Fruit fly (Drosophila melanogaster) whole organism, embryonic: ENCODE results near the gene CG3184.

Experiments
- CG10431 ChIP-seq: fragments of 200-800 bp; sonication (Bioruptor generic); optimal IDR thresholded peaks from 3 replicates; lab custom pipeline; 2018; ENCODE audit warnings: missing biosample characterization, mild to moderate bottlenecking, missing genetic modification characterization
- CG1602 ChIP-seq: fragments of 200-800 bp; sonication (Bioruptor generic); optimal IDR thresholded peaks from 3 replicates; lab custom pipeline; 2016; ENCODE audit warnings: missing biosample characterization, missing genetic modification characterization
- CG16779 ChIP-seq: fragments of 200-800 bp; sonication (Bioruptor generic); IDR thresholded peaks from 2 replicates; pipeline ENCODE4 v1.3.6; 2022; ENCODE audit warnings: missing biosample characterization, missing genetic modification characterization
- CG17359 ChIP-seq: fragments of 200-800 bp; sonication (Bioruptor generic); optimal IDR thresholded peaks from 3 replicates; lab custom pipeline; 2018; ENCODE audit warnings: missing biosample characterization, mild to moderate bottlenecking, missing genetic modification characterization, moderate library complexity
- CG17829 ChIP-seq: fragments of 200-800 bp; optimal IDR thresholded peaks from 2 replicates; lab custom pipeline; 2019; ENCODE audit warnings: missing biosample characterization, mild to moderate bottlenecking, missing genetic modification characterization, moderate library complexity
- CG18599 ChIP-seq: fragments of 200-800 bp; sonication (Bioruptor generic); optimal IDR thresholded peaks from 3 replicates; lab custom pipeline; 2017; ENCODE audit warnings: missing biosample characterization, missing genetic modification characterization, mild to moderate bottlenecking, moderate library complexity, missing genetic modification reagents
- CG2199 ChIP-seq: fragments of 200-800 bp; sonication (Bioruptor generic); IDR thresholded peaks from 3 replicates; pipeline ENCODE4 v1.3.6; 2022; ENCODE audit warnings: missing biosample characterization, missing genetic modification characterization
- CG31388 ChIP-seq: fragments of 200-800 bp; sonication (Bioruptor generic); optimal IDR thresholded peaks from 2 replicates; lab custom pipeline; 2016; ENCODE audit warnings: missing biosample characterization, missing genetic modification characterization
- CG3726 ChIP-seq: fragments of 200-800 bp; sonication (Bioruptor generic); IDR thresholded peaks from 3 replicates; pipeline ENCODE4, ENCODE4 v1.3.6; 2022; ENCODE audit warnings: missing biosample characterization, missing genetic modification characterization
- CG5180 ChIP-seq: fragments of 200-800 bp; sonication (Bioruptor generic); optimal IDR thresholded peaks from 3 replicates; lab custom pipeline; 2017; ENCODE audit warnings: missing biosample characterization, missing genetic modification characterization, mild to moderate bottlenecking, moderate library complexity, missing genetic modification reagents
- CG6813 ChIP-seq: fragments of 200-800 bp; sonication (Bioruptor generic); optimal IDR thresholded peaks from 2 replicates; lab custom pipeline; 2017; ENCODE audit warnings: missing biosample characterization, missing genetic modification characterization, mild to moderate bottlenecking, moderate library complexity, missing genetic modification reagents
- CG7357 ChIP-seq: fragments of 200-800 bp; sonication (Bioruptor generic); IDR thresholded peaks from 3 replicates; pipeline ENCODE4 v1.3.6; 2022; ENCODE audit warnings: missing biosample characterization, missing genetic modification characterization
- CG8944 ChIP-seq: fragments of 200-800 bp; sonication (Bioruptor generic); optimal IDR thresholded peaks from 3 replicates; lab custom pipeline; 2016; ENCODE audit warnings: missing biosample characterization, missing genetic modification characterization
- CG9215 ChIP-seq: fragments of 200-800 bp; sonication (Bioruptor generic); IDR thresholded peaks from 2 replicates; pipeline ENCODE4 v1.3.6; 2022; ENCODE audit warnings: missing biosample characterization, missing genetic modification characterization
- Chrac-16 ChIP-seq: fragments of 200-800 bp; sonication (Bioruptor generic); optimal IDR thresholded peaks from 3 replicates; lab custom pipeline; 2016; ENCODE audit warnings: missing biosample characterization, missing genetic modification characterization
- Dad ChIP-seq: fragments of 200-800 bp; sonication (Bioruptor generic); optimal IDR thresholded peaks from 3 replicates; lab custom pipeline; 2016; ENCODE audit warnings: missing biosample characterization, missing genetic modification characterization
- Deaf1 ChIP-seq: fragments of 200-800 bp; optimal IDR thresholded peaks from 3 replicates; lab custom pipeline; 2019; ENCODE audit warnings: missing biosample characterization, mild to moderate bottlenecking, missing genetic modification characterization, moderate library complexity
- Dek ChIP-seq: fragments of 200-800 bp; sonication (Bioruptor generic); optimal IDR thresholded peaks from 3 replicates; lab custom pipeline; 2019; ENCODE audit warnings: missing biosample characterization, mild to moderate bottlenecking, missing genetic modification characterization, moderate library complexity
- Dfd ChIP-seq, 2 experiments: fragments of >200 bp; optimal IDR thresholded peaks; 2 replicates each; lab custom pipeline; 2017; ENCODE audit warnings: missing biosample characterization in 2 of 2, missing genetic modification characterization in 2 of 2
- Dp ChIP-seq: fragments of 200-800 bp; sonication (Bioruptor generic); optimal IDR thresholded peaks from 2 replicates; lab custom pipeline; 2018; ENCODE audit warnings: missing biosample characterization, mild to moderate bottlenecking, missing genetic modification characterization, moderate library complexity
- Eip74EF ChIP-seq, 2 experiments: fragments of 200-800 bp in 1 of 2; fragments of >200 bp in 1 of 2; sonication (Bioruptor generic) in 1 of 2; optimal IDR thresholded peaks; 2 replicates each; lab custom pipeline; 2017 to 2019; ENCODE audit warnings: missing biosample characterization in 2 of 2, missing genetic modification characterization in 2 of 2, mild to moderate bottlenecking in 1 of 2, moderate library complexity in 1 of 2
- MESR4 ChIP-seq: fragments of 200-800 bp; sonication (Bioruptor generic); optimal IDR thresholded peaks from 2 replicates; lab custom pipeline; 2018; ENCODE audit warnings: missing biosample characterization, mild to moderate bottlenecking, missing genetic modification characterization, moderate library complexity
- Meics ChIP-seq: fragments of 200-800 bp; sonication (Bioruptor generic); optimal IDR thresholded peaks from 2 replicates; lab custom pipeline; 2017; ENCODE audit warnings: missing biosample characterization, mild to moderate bottlenecking, missing genetic modification characterization
- Poxn ChIP-seq: fragments of 200-800 bp; sonication (Bioruptor generic); IDR thresholded peaks from 2 replicates; pipeline ENCODE4 v1.3.6; 2022; ENCODE audit warnings: missing biosample characterization, missing genetic modification characterization
- Ptx1 ChIP-seq: fragments of 200-800 bp; sonication (Bioruptor generic); IDR thresholded peaks from 2 replicates; pipeline ENCODE4 v1.3.6; 2022; ENCODE audit warnings: missing biosample characterization, missing genetic modification characterization
- Ravus ChIP-seq: fragments of 200-800 bp; sonication (Bioruptor generic); IDR thresholded peaks from 2 replicates; pipeline ENCODE4 v1.3.6; 2022; ENCODE audit warnings: missing biosample characterization, missing genetic modification characterization
- Side ChIP-seq: fragments of 200-800 bp; sonication (Bioruptor generic); optimal IDR thresholded peaks from 2 replicates; lab custom pipeline; 2016; ENCODE audit warnings: missing biosample characterization, missing genetic modification characterization
- Six4 ChIP-seq: fragments of 200-800 bp; sonication (Bioruptor generic); optimal IDR thresholded peaks from 2 replicates; lab custom pipeline; 2016; ENCODE audit warnings: missing biosample characterization, missing genetic modification characterization
- Tbp ChIP-seq: fragments of >200 bp; optimal IDR thresholded peaks from 2 replicates; lab custom pipeline; 2018; ENCODE audit warnings: missing biosample characterization, missing genetic modification characterization
- bab2 ChIP-seq: fragments of 200-800 bp; sonication (Bioruptor generic); optimal IDR thresholded peaks from 2 replicates; lab custom pipeline; 2016; ENCODE audit warnings: missing biosample characterization, missing genetic modification characterization
- bigmax ChIP-seq: fragments of 200-800 bp; sonication (Bioruptor generic); optimal IDR thresholded peaks from 2 replicates; lab custom pipeline; 2018; ENCODE audit warnings: missing biosample characterization, mild to moderate bottlenecking, missing genetic modification characterization
- ci ChIP-seq: fragments of 200-800 bp; sonication (Bioruptor generic); IDR thresholded peaks from 3 replicates; pipeline ENCODE4 v1.3.6; 2022; ENCODE audit warnings: missing biosample characterization, missing genetic modification characterization
- cwo ChIP-seq: fragments of 200-800 bp; sonication (Bioruptor generic); optimal IDR thresholded peaks from 3 replicates; lab custom pipeline; 2017; ENCODE audit warnings: missing biosample characterization, missing genetic modification characterization, mild to moderate bottlenecking, moderate library complexity, missing genetic modification reagents
- dati ChIP-seq: fragments of 200-800 bp; sonication (Bioruptor generic); IDR thresholded peaks from 2 replicates; pipeline ENCODE4 v1.3.6; 2022; ENCODE audit warnings: missing biosample characterization, missing genetic modification characterization
- disco-r ChIP-seq: fragments of 200-800 bp; sonication (Bioruptor generic); optimal IDR thresholded peaks from 2 replicates; lab custom pipeline; 2016; ENCODE audit warnings: missing biosample characterization, missing genetic modification characterization
- dpn ChIP-seq, 2 experiments: fragments of 200-800 bp; sonication (Bioruptor generic); optimal IDR thresholded peaks; 3 replicates each; lab custom pipeline; 2016; ENCODE audit warnings: missing biosample characterization in 2 of 2, missing genetic modification characterization in 2 of 2
- eve ChIP-seq, 2 experiments: fragments of >200 bp; optimal IDR thresholded peaks; 2 replicates each; lab custom pipeline; 2017; ENCODE audit warnings: missing biosample characterization in 2 of 2, missing genetic modification characterization in 2 of 2
- ftz-f1 ChIP-seq: fragments of 200-800 bp; sonication (Bioruptor generic); optimal IDR thresholded peaks from 2 replicates; lab custom pipeline; 2016; ENCODE audit warnings: missing biosample characterization, missing genetic modification characterization
- gt ChIP-seq: fragments of 200-800 bp; sonication (Bioruptor generic); IDR thresholded peaks from 2 replicates; pipeline ENCODE4 v1.3.6; 2022; ENCODE audit warnings: missing biosample characterization, missing genetic modification characterization
- insv ChIP-seq, 2 experiments: fragments of 200-800 bp; sonication (Bioruptor generic); optimal IDR thresholded peaks; 3 replicates each; lab custom pipeline; 2016 to 2018; ENCODE audit warnings: missing biosample characterization in 2 of 2, missing genetic modification characterization in 2 of 2
- knrl ChIP-seq: fragments of 200-800 bp; sonication (Bioruptor generic); IDR thresholded peaks from 3 replicates; pipeline ENCODE4 v1.3.6; 2022; ENCODE audit warnings: missing biosample characterization, missing genetic modification characterization; ENCODE audit not compliant: partially characterized antibody
- pfk ChIP-seq: fragments of 200-800 bp; sonication (Bioruptor generic); optimal IDR thresholded peaks from 2 replicates; lab custom pipeline; 2018; ENCODE audit warnings: missing biosample characterization, mild to moderate bottlenecking, missing genetic modification characterization, moderate library complexity
- phol ChIP-seq: fragments of 200-800 bp; sonication (Bioruptor generic); optimal IDR thresholded peaks from 3 replicates; lab custom pipeline; 2018; ENCODE audit warnings: missing biosample characterization, mild to moderate bottlenecking, missing genetic modification characterization, moderate library complexity
- pzg ChIP-seq: fragments of 200-800 bp; sonication (Bioruptor generic); optimal IDR thresholded peaks from 3 replicates; lab custom pipeline; 2018; ENCODE audit warnings: missing biosample characterization, mild to moderate bottlenecking, missing genetic modification characterization, moderate library complexity
- repo ChIP-seq: fragments of 200-800 bp; sonication (Bioruptor generic); optimal IDR thresholded peaks from 2 replicates; lab custom pipeline; 2016; ENCODE audit warnings: missing biosample characterization, missing genetic modification characterization
- sens-2 ChIP-seq: fragments of 200-800 bp; sonication (Bioruptor generic); IDR thresholded peaks from 2 replicates; pipeline ENCODE4 v1.3.6; 2022; ENCODE audit warnings: missing biosample characterization, missing genetic modification characterization
- sna ChIP-seq: fragments of 200-800 bp; sonication (Bioruptor generic); IDR thresholded peaks from 2 replicates; pipeline ENCODE4 v1.3.6; 2022; ENCODE audit warnings: missing biosample characterization, missing genetic modification characterization; ENCODE audit not compliant: partially characterized antibody
- tin ChIP-seq: fragments of 200-800 bp; sonication (Bioruptor generic); optimal IDR thresholded peaks from 3 replicates; lab custom pipeline; 2016; ENCODE audit warnings: missing biosample characterization, missing genetic modification characterization
- unpg ChIP-seq: fragments of 200-800 bp; sonication (Bioruptor generic); optimal IDR thresholded peaks from 3 replicates; lab custom pipeline; 2018; ENCODE audit warnings: missing biosample characterization, mild to moderate bottlenecking, missing genetic modification characterization, moderate library complexity
- vnd ChIP-seq: fragments of 200-800 bp; sonication (Bioruptor generic); IDR thresholded peaks from 3 replicates; pipeline ENCODE4 v1.3.6; 2022; ENCODE audit warnings: missing biosample characterization, missing genetic modification characterization; ENCODE audit not compliant: partially characterized antibody
- wor ChIP-seq: fragments of 200-800 bp; sonication (Bioruptor generic); IDR thresholded peaks from 2 replicates; pipeline ENCODE4 v1.3.6; 2022; ENCODE audit warnings: missing biosample characterization, missing genetic modification characterization
- zfh2 ChIP-seq: fragments of 200-800 bp; sonication (Bioruptor generic); optimal IDR thresholded peaks from 2 replicates; lab custom pipeline; 2016; ENCODE audit warnings: missing biosample characterization, missing genetic modification characterization

The CG3184 gene

dm6 chrX:6694979-6695388 is 6.4 kb upstream of the CG3184 start, which contains the start of gene CG14442 (continued):
- TF ChIP-seq Dek (tag; lab: Kevin White, UChicago) (no peak), CG10431 (GFP tag; lab: Kevin White, UChicago) (no peak), phol (peak; percentile 59), Tbp (GFP tag; lab: Kevin White, UChicago) (no peak), bigmax (GFP tag; lab: Kevin White, UChicago) (no peak), Dp (GFP tag; lab: Kevin White, UChicago) (peak; percentile 65), sens-2 (no peak), cwo (GFP tag; lab: Kevin White, UChicago) (no peak), CG7357 (GFP tag; lab: Robert Waterston, UW) (no peak), bab2 (peak; percentile 9), disco-r (GFP tag; lab: Kevin White, UChicago) (no peak), wor (GFP tag; lab: Robert Waterston, UW) (no peak), CG3726 (no peak), ci (GFP tag; lab: Robert Waterston, UW) (no peak), knrl (GFP tag; lab: Robert Waterston, UW) (peak; percentile 93), zfh2 (GFP tag; lab: Kevin White, UChicago) (peak; percentile 25), pzg (peak; percentile 66), Ptx1 (GFP tag; lab: Robert Waterston, UW) (no peak; the same call in 1 of the 2 replicates), insv (GFP tag; optimal IDR thresholded peaks at IDR 0.05; lab: Kevin White, UChicago) (no peak), gt (GFP tag; lab: Robert Waterston, UW) (no peak), tin (peak; percentile 22), ftz-f1 (GFP tag; lab: Kevin White, UChicago) (no peak), CG1602 (GFP tag; lab: Kevin White, UChicago) (peak; percentile 22), CG9215 (GFP tag; lab: Robert Waterston, UW) (no peak), Dad (GFP tag; lab: Kevin White, UChicago) (no peak), sna (peak; percentile 94), CG31388 (GFP tag; lab: Kevin White, UChicago) (no peak), unpg (GFP tag; lab: Kevin White, UChicago) (peak; percentile 23), Dfd (GFP tag; optimal IDR thresholded peaks at IDR 0.05; lab: Kevin White, UChicago) (no peak), CG17829 (tag; lab: Kevin White, UChicago) (peak; percentile 50), CG18599 (GFP tag; lab: Kevin White, UChicago) (peak; percentile 31), Poxn (no peak), CG8944 (no peak), dati (GFP tag; lab: Robert Waterston, UW) (no peak), Deaf1 (no peak), CG16779 (GFP tag; lab: Robert Waterston, UW) (no peak), Side (peak; percentile 22), repo (GFP tag; lab: Kevin White, UChicago) (no peak), CG5180 (peak; percentile 6), Ravus (no peak), dpn (GFP tag; optimal IDR thresholded peaks at IDR 0.05; lab: Kevin White, UChicago) (peak; percentile 33 to 50), MESR4 (GFP tag; lab: Kevin White, UChicago) (no peak), pfk (GFP tag; lab: Kevin White, UChicago) (no peak), Chrac-16 (GFP tag; lab: Kevin White, UChicago) (no peak), CG17359 (tag; lab: Kevin White, UChicago) (no peak), CG6813 (GFP tag; lab: Kevin White, UChicago) (no peak), vnd (GFP tag; lab: Robert Waterston, UW) (peak; percentile 95), Six4 (GFP tag; lab: Kevin White, UChicago) (no peak), eve (GFP tag; optimal IDR thresholded peaks at IDR 0.05; lab: Kevin White, UChicago) (no peak), CG2199 (GFP tag; lab: Robert Waterston, UW) (no peak), Meics (peak; percentile 11), Eip74EF (GFP tag; optimal IDR thresholded peaks at IDR 0.05; lab: Kevin White, UChicago) (no peak)
